Fruit fly (Drosophila melanogaster) whole organism, adult: ENCODE data around the gene CG9016.

ENCODE experiments used
- CG11617 ChIP-seq: fragments of 200-800 bp; sonication (Bioruptor generic); optimal IDR thresholded peaks from 2 replicates; lab custom pipeline; 2017; ENCODE audit warnings: mild to moderate bottlenecking, missing biosample characterization, missing genetic modification reagents, missing genetic modification characterization
- CG14711 ChIP-seq: fragments of 200-800 bp; sonication (Bioruptor generic); optimal IDR thresholded peaks from 2 replicates; lab custom pipeline; 2018; ENCODE audit warnings: missing biosample characterization, mild to moderate bottlenecking, missing genetic modification characterization, moderate library complexity
- CG1620 ChIP-seq: fragments of 200-800 bp; sonication (Bioruptor generic); optimal IDR thresholded peaks from 2 replicates; lab custom pipeline; 2016; ENCODE audit warnings: missing biosample characterization, missing genetic modification characterization
- CG5204 ChIP-seq: fragments of 200-800 bp; sonication (Bioruptor generic); optimal IDR thresholded peaks from 2 replicates; lab custom pipeline; 2016; ENCODE audit warnings: missing biosample characterization, missing genetic modification characterization
- Mnt ChIP-seq: fragments of 200-800 bp; sonication (Bioruptor generic); optimal IDR thresholded peaks from 2 replicates; lab custom pipeline; 2016; ENCODE audit warnings: missing biosample characterization, mild to moderate bottlenecking, missing genetic modification characterization
- bab1 ChIP-seq: fragments of 200-800 bp; sonication (Bioruptor generic); optimal IDR thresholded peaks from 3 replicates; lab custom pipeline; 2019; ENCODE audit warnings: missing biosample characterization, mild to moderate bottlenecking, missing genetic modification characterization, moderate library complexity
- cnc ChIP-seq, 2 experiments: fragments of >200 bp; optimal IDR thresholded peaks; 2 replicates each; lab custom pipeline; 2017
- kay ChIP-seq: fragments of 200-800 bp; sonication (Bioruptor generic); peaks from one replicate; lab custom pipeline; 2016; ENCODE audit warnings: missing biosample characterization, missing genetic modification characterization, borderline replicate concordance
- pad ChIP-seq: fragments of 200-800 bp; sonication (Bioruptor generic); optimal IDR thresholded peaks from 3 replicates; lab custom pipeline; 2017; ENCODE audit warnings: missing biosample characterization, missing genetic modification characterization, mild to moderate bottlenecking, moderate library complexity, missing genetic modification reagents
- tj ChIP-seq: fragments of 200-800 bp; sonication (Bioruptor generic); optimal IDR thresholded peaks from 3 replicates; lab custom pipeline; 2017; ENCODE audit warnings: missing biosample characterization, mild to moderate bottlenecking, missing genetic modification characterization, moderate library complexity

dm6 chr2L:5964851-5965250, 41.4 kb upstream of the CG9016 start, which contains the start of gene psd:
- TF ChIP-seq Mnt, result no peak
- no peak for TF ChIP-seq CG5204 (GFP tag; lab: Kevin White, UChicago)
- TF ChIP-seq bab1 (GFP tag; lab: Kevin White, UChicago), result no peak
- no peak for TF ChIP-seq CG11617 (GFP tag; lab: Kevin White, UChicago)
- TF ChIP-seq tj, result no peak
- no peak for TF ChIP-seq CG14711 (tag; lab: Kevin White, UChicago)
- TF ChIP-seq kay (GFP tag; lab: Kevin White, UChicago), result no peak
- no peak for TF ChIP-seq pad (GFP tag; lab: Kevin White, UChicago)
- TF ChIP-seq CG1620, result no peak
- no peak for TF ChIP-seq cnc (optimal IDR thresholded peaks at IDR 0.05; lab: Kevin White, UChicago)
